Worm (Caenorhabditis elegans) whole organism, midembryonic: Measurements from ENCODE around the gene F07G11.1.

Experiments
- flt-1 ChIP-seq: fragments of 200-800 bp; sonication (Bioruptor generic); IDR thresholded peaks from 2 replicates; pipeline ENCODE4 v1.3.6; 2022; ENCODE audit warnings: missing genetic modification characterization, missing compliant biosample characterization
- klf-2 ChIP-seq: fragments of 200-800 bp; sonication (Bioruptor generic); conservative IDR thresholded peaks from 2 replicates; pipeline ENCODE4 v1.3.6; 2022; ENCODE audit warnings: missing genetic modification reagents, missing genetic modification characterization, missing compliant biosample characterization

DNA sequence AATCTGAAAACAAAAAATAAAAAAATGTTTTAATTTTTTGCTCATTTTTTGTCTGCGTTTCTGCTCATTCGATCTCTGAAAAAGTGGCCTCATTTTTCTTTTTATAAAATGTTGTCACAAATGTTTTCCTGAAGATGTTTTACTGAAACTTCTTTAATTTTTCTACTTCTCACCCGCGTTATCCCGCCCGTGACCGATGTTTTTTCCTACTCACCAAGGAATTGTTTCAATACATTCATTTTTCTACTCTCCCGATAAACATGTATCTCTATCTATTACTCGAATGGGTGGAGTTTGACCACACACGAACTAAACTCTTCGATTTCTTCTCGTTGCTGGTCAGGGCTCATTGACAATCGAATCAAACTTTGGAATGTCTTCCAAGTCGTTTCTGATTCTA is 23.7 kb downstream of the F07G11.1 start, which contains the start of gene F10G2.2:
- TF ChIP-seq flt-1: no peak
- no peak for TF ChIP-seq klf-2 (GFP tag; lab: Robert Waterston, UW)
